Comparison of ENCODE assay signal across 1 fruit fly cellular context in the genomic region with DNA sequence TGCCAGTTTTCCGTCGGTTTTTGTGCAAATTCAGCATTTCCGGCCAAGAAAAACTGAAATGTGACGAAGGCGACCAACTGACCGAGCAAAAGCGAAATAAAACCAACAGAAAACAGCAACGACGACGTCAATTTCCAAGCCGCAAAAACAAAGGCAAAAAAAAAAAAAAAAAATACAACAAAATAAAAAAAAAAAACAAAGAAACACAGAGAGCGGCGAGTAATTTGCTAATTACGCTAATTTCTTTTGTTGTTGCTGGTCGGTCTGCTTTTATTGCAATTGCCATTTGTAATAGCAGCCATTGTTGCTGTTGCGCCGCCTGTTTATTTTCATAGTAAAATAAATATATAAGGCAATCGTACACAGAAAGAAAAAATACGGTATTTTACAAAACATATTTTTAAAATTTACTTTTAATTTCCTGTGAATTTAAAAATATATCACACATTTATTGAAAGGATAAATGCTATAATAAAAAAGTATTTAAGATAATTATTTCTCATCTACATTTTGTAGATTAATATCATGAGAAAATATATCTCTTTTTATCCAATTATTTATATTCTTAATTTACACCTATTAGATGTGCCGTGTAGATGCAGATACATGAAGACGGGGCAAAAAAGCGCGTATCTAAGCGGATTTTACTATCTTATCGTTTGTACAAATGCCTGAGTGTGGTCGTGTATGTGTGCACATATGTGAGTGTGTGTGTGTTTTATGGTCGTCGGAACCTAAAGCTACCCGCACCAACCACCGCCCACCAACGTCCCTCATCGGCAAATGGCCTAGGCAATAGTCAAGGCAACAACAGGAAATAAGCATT.
TF ChIP-seq lines count a peak whose summit lies in the region.

No protein-coding gene starts in this region.

TF ChIP-seq in whole organism, embryonic, 481 proteins besides CTCF, POLR2A, EP300 and RAD21 (continued from another document and continues in another):
- TF ChIP-seq CG13296 (GFP tag; optimal IDR thresholded peaks at IDR 0.05; lab: Kevin White, UChicago) (peak; percentile 40), CG18476 (GFP tag; optimal IDR thresholded peaks at IDR 0.05; lab: Kevin White, UChicago) (no peak), CG18619 (GFP tag; optimal IDR thresholded peaks at IDR 0.05; lab: Kevin White, UChicago) (peak; percentile 51), CG3995 (GFP tag; optimal IDR thresholded peaks at IDR 0.05; lab: Kevin White, UChicago) (no peak), stc (GFP tag; IDR thresholded peaks at IDR 0.05; lab: Robert Waterston, UW) (peak; percentile 63; the same call in 1 of the 2 replicates), jing (GFP tag; optimal IDR thresholded peaks at IDR 0.05; lab: Kevin White, UChicago) (no peak), CG33213 (GFP tag; optimal IDR thresholded peaks at IDR 0.05; lab: Kevin White, UChicago) (no peak), nerfin-2 (GFP tag; IDR thresholded peaks at IDR 0.05; lab: Robert Waterston, UW; ENCODE audit: partially characterized antibody) (no peak), B-H1 (GFP tag; IDR thresholded peaks at IDR 0.05; lab: Robert Waterston, UW) (no peak), Kr (GFP tag; optimal IDR thresholded peaks at IDR 0.05; lab: Kevin White, UChicago) (no peak), CG11695 (GFP tag; IDR thresholded peaks at IDR 0.05; lab: Robert Waterston, UW) (peak; percentile 73; the same call in 2 of the 3 replicates), hkb (optimal IDR thresholded peaks at IDR 0.05; lab: Kevin White, UChicago) (no peak), hkb (GFP tag; IDR thresholded peaks at IDR 0.05; lab: Robert Waterston, UW) (no peak), schlank (tag; optimal IDR thresholded peaks at IDR 0.05; lab: Kevin White, UChicago) (no peak), dmrt99B (tag; optimal IDR thresholded peaks at IDR 0.05; lab: Kevin White, UChicago) (peak; percentile 76), ac (GFP tag; optimal IDR thresholded peaks at IDR 0.05; lab: Kevin White, UChicago) (no peak), bowl (GFP tag; IDR thresholded peaks at IDR 0.05; lab: Robert Waterston, UW) (no peak), CG10267 (tag; optimal IDR thresholded peaks at IDR 0.05; lab: Kevin White, UChicago) (peak; percentile 23), YL-1 (GFP tag; optimal IDR thresholded peaks at IDR 0.05; lab: Kevin White, UChicago) (no peak), CG12769 (tag; optimal IDR thresholded peaks at IDR 0.05; lab: Kevin White, UChicago) (peak; percentile 46), CG4424 (GFP tag; optimal IDR thresholded peaks at IDR 0.05; lab: Kevin White, UChicago) (peak; percentile 43), CG2678 (tag; optimal IDR thresholded peaks at IDR 0.05; lab: Kevin White, UChicago) (peak; percentile 85), pfk (GFP tag; optimal IDR thresholded peaks at IDR 0.05; lab: Kevin White, UChicago) (no peak), CG12236 (GFP tag; optimal IDR thresholded peaks at IDR 0.05; lab: Kevin White, UChicago) (no peak), CG32767 (GFP tag; IDR thresholded peaks at IDR 0.05; lab: Robert Waterston, UW) (0 out of 2 replicates have a peak, but pooled peaks have one; percentile 20), kah (GFP tag; optimal IDR thresholded peaks at IDR 0.05; lab: Kevin White, UChicago) (no peak), CG16813 (GFP tag; IDR thresholded peaks at IDR 0.05; lab: Robert Waterston, UW; ENCODE audit: partially characterized antibody) (no peak), phol (tag; optimal IDR thresholded peaks at IDR 0.05; lab: Kevin White, UChicago) (peak; percentile 51), Ssrp (tag; optimal IDR thresholded peaks at IDR 0.05; lab: Kevin White, UChicago) (peak; percentile 46), Mes4 (GFP tag; optimal IDR thresholded peaks at IDR 0.05; lab: Kevin White, UChicago) (no peak), klu (GFP tag; IDR thresholded peaks at IDR 0.05; lab: Robert Waterston, UW) (no peak; the same call in 1 of the 2 replicates), pan (optimal IDR thresholded peaks at IDR 0.05; lab: Kevin White, UChicago) (no peak), pan (GFP tag; optimal IDR thresholded peaks at IDR 0.05 in 1 of 2, IDR thresholded peaks at IDR 0.05 in 1 of 2) (peak in 1 of 2 experiments; percentile 74), HLH54F (GFP tag; optimal IDR thresholded peaks at IDR 0.05; lab: Kevin White, UChicago) (no peak), CG42726 (GFP tag; IDR thresholded peaks at IDR 0.05; lab: Robert Waterston, UW; ENCODE audit: partially characterized antibody) (no peak), org-1 (GFP tag; optimal IDR thresholded peaks at IDR 0.05; lab: Kevin White, UChicago) (no peak), HLHmδ (GFP tag; optimal IDR thresholded peaks at IDR 0.05; lab: Kevin White, UChicago) (no peak), croc (GFP tag; conservative IDR thresholded peaks at IDR 0.05; lab: Robert Waterston, UW) (no peak), CG34422 (GFP tag; IDR thresholded peaks at IDR 0.05; lab: Robert Waterston, UW) (no peak), CG1024 (GFP tag; IDR thresholded peaks at IDR 0.05; lab: Robert Waterston, UW) (no peak), nerfin-1 (tag; optimal IDR thresholded peaks at IDR 0.05; lab: Kevin White, UChicago) (no peak), Drgx (GFP tag; IDR thresholded peaks at IDR 0.05; lab: Robert Waterston, UW) (no peak), D (optimal IDR thresholded peaks at IDR 0.05; lab: Kevin White, UChicago) (no peak), D (GFP tag; optimal IDR thresholded peaks at IDR 0.05; lab: Kevin White, UChicago) (no peak), CG17568 (GFP tag; optimal IDR thresholded peaks at IDR 0.05; lab: Kevin White, UChicago) (no peak), jumu (GFP tag; optimal IDR thresholded peaks at IDR 0.05; lab: Kevin White, UChicago) (no peak), MBD-R2 (GFP tag; IDR thresholded peaks at IDR 0.05; lab: Robert Waterston, UW) (no peak), chinmo (GFP tag; IDR thresholded peaks at IDR 0.05; lab: Robert Waterston, UW; ENCODE audit: partially characterized antibody) (no peak), sqz (GFP tag; optimal IDR thresholded peaks at IDR 0.05; lab: Kevin White, UChicago) (no peak), Rx (GFP tag; IDR thresholded peaks at IDR 0.05; lab: Robert Waterston, UW) (no peak), CG14050 (GFP tag; IDR thresholded peaks at IDR 0.05; lab: Robert Waterston, UW) (no peak), bcd (GFP tag; optimal IDR thresholded peaks at IDR 0.05; lab: Kevin White, UChicago) (peak; percentile 40), CrebB (tag; optimal IDR thresholded peaks at IDR 0.05; lab: Kevin White, UChicago) (no peak), repo (GFP tag; optimal IDR thresholded peaks at IDR 0.05; lab: Kevin White, UChicago) (no peak), CG31365 (tag; optimal IDR thresholded peaks at IDR 0.05; lab: Kevin White, UChicago) (no peak), ab (GFP tag; optimal IDR thresholded peaks at IDR 0.05; lab: Kevin White, UChicago) (no peak), sens-2 (GFP tag; IDR thresholded peaks at IDR 0.05; lab: Robert Waterston, UW) (no peak), CG6272 (GFP tag; IDR thresholded peaks at IDR 0.05; lab: Robert Waterston, UW) (no peak), Sry-β (GFP tag; optimal IDR thresholded peaks at IDR 0.05; lab: Kevin White, UChicago) (no peak), Gug (GFP tag; IDR thresholded peaks at IDR 0.05; lab: Robert Waterston, UW) (no peak), vfl (GFP tag; optimal IDR thresholded peaks at IDR 0.05; lab: Kevin White, UChicago) (no peak), CG34376 (GFP tag; optimal IDR thresholded peaks at IDR 0.05; lab: Kevin White, UChicago) (no peak), CG9876 (GFP tag; optimal IDR thresholded peaks at IDR 0.05; lab: Kevin White, UChicago) (no peak), nau (GFP tag; optimal IDR thresholded peaks at IDR 0.05; lab: Kevin White, UChicago) (no peak), CG15011 (GFP tag; optimal IDR thresholded peaks at IDR 0.05; lab: Kevin White, UChicago) (no peak), sisA (GFP tag; IDR thresholded peaks at IDR 0.05; lab: Robert Waterston, UW) (no peak), Dfd (GFP tag; optimal IDR thresholded peaks at IDR 0.05; lab: Kevin White, UChicago) (no peak), CG11504 (tag; optimal IDR thresholded peaks at IDR 0.05; lab: Kevin White, UChicago) (peak; percentile 79), grn (GFP tag; optimal IDR thresholded peaks at IDR 0.05; lab: Kevin White, UChicago) (peak; percentile 39), CG7372 (GFP tag; IDR thresholded peaks at IDR 0.05; lab: Robert Waterston, UW) (no peak), Doc3 (GFP tag; IDR thresholded peaks at IDR 0.05; lab: Robert Waterston, UW; ENCODE audit: partially characterized antibody) (no peak), Pdp1 (GFP tag; optimal IDR thresholded peaks at IDR 0.05; lab: Kevin White, UChicago) (no peak), cad (GFP tag; optimal IDR thresholded peaks at IDR 0.05; lab: Kevin White, UChicago) (no peak), caup (GFP tag; optimal IDR thresholded peaks at IDR 0.05; lab: Kevin White, UChicago; ENCODE audit: severe bottlenecking) (peak; percentile 41), lola (GFP tag; optimal IDR thresholded peaks at IDR 0.05; lab: Kevin White, UChicago) (no peak), CG2120 (GFP tag; optimal IDR thresholded peaks at IDR 0.05; lab: Kevin White, UChicago) (peak; percentile 38), cwo (GFP tag; optimal IDR thresholded peaks at IDR 0.05; lab: Kevin White, UChicago) (peak; percentile 39), CG31441 (GFP tag; IDR thresholded peaks at IDR 0.05; lab: Robert Waterston, UW) (peak; percentile 59), CG10959 (GFP tag; IDR thresholded peaks at IDR 0.05; lab: Robert Waterston, UW) (no peak), fru (optimal IDR thresholded peaks at IDR 0.05; lab: Kevin White, UChicago) (no peak), TFAM (GFP tag; optimal IDR thresholded peaks at IDR 0.05; lab: Kevin White, UChicago) (no peak), hbn (GFP tag; IDR thresholded peaks at IDR 0.05; lab: Robert Waterston, UW; ENCODE audit: partially characterized antibody) (no peak), ATbp (GFP tag; optimal IDR thresholded peaks at IDR 0.05; lab: Kevin White, UChicago) (peak; percentile 40), Ets65A (GFP tag; lab: Kevin White, UChicago) (no peak), Bdp1 (GFP tag; optimal IDR thresholded peaks at IDR 0.05; lab: Kevin White, UChicago) (no peak), CG6254 (GFP tag; optimal IDR thresholded peaks at IDR 0.05; lab: Kevin White, UChicago) (no peak), ham (GFP tag; IDR thresholded peaks at IDR 0.05; lab: Robert Waterston, UW) (no peak), ftz-f1 (GFP tag; optimal IDR thresholded peaks at IDR 0.05; lab: Kevin White, UChicago) (peak; percentile 64), Six4 (GFP tag; optimal IDR thresholded peaks at IDR 0.05; lab: Kevin White, UChicago) (no peak), CG1603 (tag; optimal IDR thresholded peaks at IDR 0.05; lab: Kevin White, UChicago) (no peak), CG6791 (GFP tag; IDR thresholded peaks at IDR 0.05; lab: Robert Waterston, UW; ENCODE audit: partially characterized antibody) (no peak), CG17612 (GFP tag; IDR thresholded peaks at IDR 0.05; lab: Robert Waterston, UW) (no peak), CG11085 (GFP tag; IDR thresholded peaks at IDR 0.05; lab: Robert Waterston, UW) (no peak), Xrp1 (GFP tag; IDR thresholded peaks at IDR 0.05; lab: Robert Waterston, UW) (peak; percentile 41; the same call in 1 of the 2 replicates), kay (GFP tag; optimal IDR thresholded peaks at IDR 0.05; lab: Kevin White, UChicago) (no peak), fd3F (GFP tag; optimal IDR thresholded peaks at IDR 0.05; lab: Kevin White, UChicago) (peak; percentile 36), MTF-1 (GFP tag; optimal IDR thresholded peaks at IDR 0.05; lab: Kevin White, UChicago; ENCODE audit: borderline replicate concordance) (no peak), dimm (GFP tag; IDR thresholded peaks at IDR 0.05; lab: Robert Waterston, UW) (no peak), otp (GFP tag; IDR thresholded peaks at IDR 0.05; lab: Robert Waterston, UW) (no peak), Scr (GFP tag; IDR thresholded peaks at IDR 0.05; lab: Robert Waterston, UW; ENCODE audit: partially characterized antibody) (no peak), pum (GFP tag; optimal IDR thresholded peaks at IDR 0.05; lab: Kevin White, UChicago) (no peak), CG5180 (GFP tag; optimal IDR thresholded peaks at IDR 0.05; lab: Kevin White, UChicago) (no peak), CG12071 (GFP tag; optimal IDR thresholded peaks at IDR 0.05; lab: Kevin White, UChicago) (no peak), CG12942 (GFP tag; optimal IDR thresholded peaks at IDR 0.05; lab: Kevin White, UChicago) (no peak), Usf (GFP tag; optimal IDR thresholded peaks at IDR 0.05; lab: Kevin White, UChicago) (no peak), Taf1 (GFP tag; IDR thresholded peaks at IDR 0.05; lab: Robert Waterston, UW) (no peak), CG1602 (GFP tag; optimal IDR thresholded peaks at IDR 0.05; lab: Kevin White, UChicago) (peak; percentile 17), pzg (GFP tag; optimal IDR thresholded peaks at IDR 0.05; lab: Kevin White, UChicago) (no peak), CG18764 (GFP tag; optimal IDR thresholded peaks at IDR 0.05; lab: Kevin White, UChicago) (no peak), jigr1 (GFP tag; IDR thresholded peaks at IDR 0.05; lab: Robert Waterston, UW) (no peak), CG32772 (GFP tag; IDR thresholded peaks at IDR 0.05; lab: Robert Waterston, UW) (0 out of 2 replicates have a peak, but pooled peaks have one; percentile 19), Dll (GFP tag; IDR thresholded peaks at IDR 0.05; lab: Robert Waterston, UW; ENCODE audit: partially characterized antibody) (no peak), CG11696 (GFP tag; IDR thresholded peaks at IDR 0.05; lab: Robert Waterston, UW) (no peak), CG12391 (tag; optimal IDR thresholded peaks at IDR 0.05; lab: Kevin White, UChicago) (peak; percentile 71), p53 (GFP tag; optimal IDR thresholded peaks at IDR 0.05; lab: Kevin White, UChicago) (no peak), insv (GFP tag; optimal IDR thresholded peaks at IDR 0.05; lab: Kevin White, UChicago) (no peak), CG17328 (GFP tag; IDR thresholded peaks at IDR 0.05; lab: Robert Waterston, UW) (no peak), Abd-B (GFP tag; optimal IDR thresholded peaks at IDR 0.05; lab: Kevin White, UChicago) (peak; percentile 23), fd64A (GFP tag; optimal IDR thresholded peaks at IDR 0.05; lab: Kevin White, UChicago) (no peak), emc (GFP tag; optimal IDR thresholded peaks at IDR 0.05; lab: Kevin White, UChicago) (no peak), sug (tag; optimal IDR thresholded peaks at IDR 0.05; lab: Kevin White, UChicago) (peak; percentile 67), slou (GFP tag; optimal IDR thresholded peaks at IDR 0.05; lab: Kevin White, UChicago) (no peak), CG8281 (tag; optimal IDR thresholded peaks at IDR 0.05; lab: Kevin White, UChicago) (no peak), mam (GFP tag; optimal IDR thresholded peaks at IDR 0.05; lab: Kevin White, UChicago) (no peak), unc-4 (GFP tag; IDR thresholded peaks at IDR 0.05; lab: Robert Waterston, UW; ENCODE audit: partially characterized antibody) (no peak)
